Fruit fly (Drosophila melanogaster) whole organism, prepupa: Measurements from ENCODE around the gene mRpS34.

ENCODE experiments used
- Blimp-1 ChIP-seq: fragments of 200-800 bp; sonication (Bioruptor generic); optimal IDR thresholded peaks from 3 replicates; lab custom pipeline; 2017; ENCODE audit warnings: missing biosample characterization, missing genetic modification characterization, mild to moderate bottlenecking, moderate library complexity, missing genetic modification reagents
- CG10631 ChIP-seq: fragments of 200-800 bp; sonication (Bioruptor generic); optimal IDR thresholded peaks from 2 replicates; lab custom pipeline; 2016; ENCODE audit warnings: missing biosample characterization, missing genetic modification characterization
- CG16779 ChIP-seq: fragments of 200-800 bp; sonication (Bioruptor generic); optimal IDR thresholded peaks from 3 replicates; lab custom pipeline; 2017; ENCODE audit warnings: missing biosample characterization, mild to moderate bottlenecking, missing genetic modification characterization
- CG4318 ChIP-seq: fragments of 200-800 bp; sonication (Bioruptor generic); optimal IDR thresholded peaks from 3 replicates; lab custom pipeline; 2017; ENCODE audit warnings: missing biosample characterization, mild to moderate bottlenecking, missing genetic modification characterization
- CG8119 ChIP-seq: fragments of 200-800 bp; sonication (Bioruptor generic); IDR thresholded peaks from 3 replicates; pipeline ENCODE4 v1.3.6; 2022; ENCODE audit warnings: missing biosample characterization, missing genetic modification characterization
- CG8319 ChIP-seq: fragments of 200-800 bp; sonication (Bioruptor generic); optimal IDR thresholded peaks from 3 replicates; lab custom pipeline; 2016; ENCODE audit warnings: missing biosample characterization, missing genetic modification characterization
- CG8632 ChIP-seq: fragments of 200-800 bp; sonication (Bioruptor generic); optimal IDR thresholded peaks from 3 replicates; lab custom pipeline; 2016; ENCODE audit warnings: missing biosample characterization, missing genetic modification characterization
- Eip93F ChIP-seq: fragments of 200-800 bp; sonication (Bioruptor generic); optimal IDR thresholded peaks from 2 replicates; lab custom pipeline; 2016; ENCODE audit warnings: missing biosample characterization, mild to moderate bottlenecking, missing genetic modification characterization
- Hr38 ChIP-seq: sonication (Bioruptor generic); optimal IDR thresholded peaks from 2 replicates; lab custom pipeline; 2016; ENCODE audit warnings: missing biosample characterization, missing genetic modification characterization
- cyc ChIP-seq: fragments of 200-800 bp; sonication (Bioruptor generic); optimal IDR thresholded peaks from 3 replicates; lab custom pipeline; 2016; ENCODE audit warnings: missing biosample characterization, missing genetic modification characterization

- TF ChIP-seq cyc (no peak), CG4318 (GFP tag; lab: Kevin White, UChicago) (no peak), CG16779 (no peak), Eip93F (no peak), CG8632 (no peak), CG8319 (GFP tag; lab: Kevin White, UChicago) (no peak), Blimp-1 (no peak), CG10631 (peak; percentile 6), Hr38 (GFP tag; lab: Kevin White, UChicago) (no peak), CG8119 (GFP tag; lab: Robert Waterston, UW) (no peak)
Observed at dm6 chr3L:16362119-16362653, 14.3 kb downstream of the mRpS34 start, which contains the start of gene Cpr72Ea.
